Worm (Caenorhabditis elegans) whole organism, late embryonic: ENCODE results near the gene sri-57.
"Not testable (repeated sequence)": the region's sequence is repeated elsewhere in the genome, so short reads cannot be mapped to it uniquely, and the experiment has no call there.

ENCODE experiments used
- C08G9.2 ChIP-seq: sonication (generic microtip); optimal IDR thresholded peaks from 2 replicates; lab custom pipeline; 2016; ENCODE audit warnings: mild to moderate bottlenecking, missing genetic modification characterization, moderate library complexity, missing compliant biosample characterization
- K02D7.2 ChIP-seq: sonication (generic microtip); optimal IDR thresholded peaks from 2 replicates; lab custom pipeline; 2017; ENCODE audit warnings: mild to moderate bottlenecking, missing genetic modification characterization, missing compliant biosample characterization
- K09A11.1 ChIP-seq: sonication (generic microtip); optimal IDR thresholded peaks from 2 replicates; lab custom pipeline; 2017; ENCODE audit warnings: antibody characterized with exemption, mild to moderate bottlenecking, missing genetic modification characterization, missing compliant biosample characterization; ENCODE audit not compliant: insufficient read depth
- T23F11.4 ChIP-seq: fragments of 200-800 bp; sonication (Bioruptor generic); optimal IDR thresholded peaks from 2 replicates; lab custom pipeline; 2018; ENCODE audit warnings: mild to moderate bottlenecking, missing genetic modification characterization, missing compliant biosample characterization
- ama-1 ChIP-seq: fragments of 150-350 bp; optimal IDR thresholded peaks from 2 replicates; lab custom pipeline; 2014
- ceh-14 ChIP-seq: sonication (generic microtip); optimal IDR thresholded peaks from 2 replicates; lab custom pipeline; 2016; ENCODE audit warnings: missing genotype, missing genetic modification characterization, missing compliant biosample characterization
- ceh-2 ChIP-seq: sonication (generic microtip); optimal IDR thresholded peaks from 2 replicates; lab custom pipeline; 2016; ENCODE audit warnings: missing genotype, missing genetic modification characterization, missing compliant biosample characterization
- ceh-24 ChIP-seq: sonication (generic microtip); optimal IDR thresholded peaks from 2 replicates; lab custom pipeline; 2016; ENCODE audit warnings: mild to moderate bottlenecking, missing genetic modification characterization, missing compliant biosample characterization
- ceh-30 ChIP-seq: fragments of 150-350 bp; optimal IDR thresholded peaks from 2 replicates; lab custom pipeline; 2014; ENCODE audit warnings: missing biosample characterization, missing genetic modification characterization
- ceh-31 ChIP-seq: sonication (generic microtip); optimal IDR thresholded peaks from 2 replicates; lab custom pipeline; 2016; ENCODE audit warnings: missing genetic modification characterization, missing compliant biosample characterization
- ceh-45 ChIP-seq: fragments of 200-800 bp; sonication (Bioruptor generic); IDR thresholded peaks from 2 replicates; pipeline ENCODE4 v1.3.6; 2022; ENCODE audit warnings: missing genetic modification reagents, missing genetic modification characterization, missing compliant biosample characterization
- dmd-4 ChIP-seq: sonication (generic microtip); optimal IDR thresholded peaks from 2 replicates; lab custom pipeline; 2016; ENCODE audit warnings: borderline replicate concordance, missing genetic modification characterization, missing compliant biosample characterization
- dve-1 ChIP-seq: sonication (generic microtip); optimal IDR thresholded peaks from 2 replicates; lab custom pipeline; 2017; ENCODE audit warnings: antibody characterized with exemption, mild to moderate bottlenecking, missing genetic modification characterization, missing compliant biosample characterization
- elt-2 ChIP-seq: sonication (generic microtip); optimal IDR thresholded peaks from 2 replicates; lab custom pipeline; 2016; ENCODE audit warnings: missing genetic modification reagents, missing genetic modification characterization, missing compliant biosample characterization
- elt-4 ChIP-seq: sonication (generic microtip); optimal IDR thresholded peaks from 2 replicates; lab custom pipeline; 2016; ENCODE audit warnings: missing genetic modification characterization, missing compliant biosample characterization
- fkh-10 ChIP-seq: fragments of 150-350 bp; optimal IDR thresholded peaks from 2 replicates; lab custom pipeline; 2014; ENCODE audit warnings: missing biosample characterization, missing genetic modification reagents, missing genetic modification characterization
- hlh-13 ChIP-seq: fragments of 200-800 bp; sonication (Bioruptor generic); optimal IDR thresholded peaks from 2 replicates; lab custom pipeline; 2018; ENCODE audit warnings: mild to moderate bottlenecking, missing genetic modification characterization, missing compliant biosample characterization
- hlh-15 ChIP-seq: sonication (generic microtip); optimal IDR thresholded peaks from 2 replicates; lab custom pipeline; 2016; ENCODE audit warnings: missing genetic modification characterization, missing compliant biosample characterization
- lin-11 ChIP-seq: fragments of 200-800 bp; sonication (Bioruptor generic); optimal IDR thresholded peaks from 2 replicates; lab custom pipeline; 2018; ENCODE audit warnings: mild to moderate bottlenecking, missing genetic modification characterization, missing compliant biosample characterization
- madf-2 ChIP-seq: sonication (generic microtip); optimal IDR thresholded peaks from 2 replicates; lab custom pipeline; 2017; ENCODE audit warnings: missing genetic modification characterization, missing compliant biosample characterization
- mec-3 ChIP-seq: sonication (generic microtip); optimal IDR thresholded peaks from 2 replicates; lab custom pipeline; 2016; ENCODE audit warnings: borderline replicate concordance, missing genetic modification characterization, missing compliant biosample characterization
- nhr-11 ChIP-seq: fragments of 150-350 bp; optimal IDR thresholded peaks from 2 replicates; lab custom pipeline; 2014; ENCODE audit warnings: missing biosample characterization, missing genetic modification characterization
- pag-3 ChIP-seq: sonication (generic microtip); optimal IDR thresholded peaks from 2 replicates; lab custom pipeline; 2016; ENCODE audit warnings: missing compliant biosample characterization, missing genetic modification characterization, borderline replicate concordance
- pha-4 ChIP-seq: fragments of 150-350 bp; optimal IDR thresholded peaks from 2 replicates; lab custom pipeline; 2018; ENCODE audit warnings: missing biosample characterization, missing genetic modification reagents, missing genetic modification characterization
- sdc-2 ChIP-seq: sonication (generic microtip); optimal IDR thresholded peaks from 2 replicates; lab custom pipeline; 2016; ENCODE audit warnings: missing genotype, missing genetic modification characterization, missing compliant biosample characterization
- sox-4 ChIP-seq: sonication (generic microtip); optimal IDR thresholded peaks from 2 replicates; lab custom pipeline; 2017; ENCODE audit warnings: mild to moderate bottlenecking, missing genetic modification characterization, inconsistent platforms, missing compliant biosample characterization
- syd-9 ChIP-seq: sonication (generic microtip); optimal IDR thresholded peaks from 2 replicates; lab custom pipeline; 2016; ENCODE audit warnings: mild to moderate bottlenecking, missing genetic modification characterization, moderate library complexity, missing compliant biosample characterization
- ttx-3 ChIP-seq: sonication (generic microtip); optimal IDR thresholded peaks from 2 replicates; lab custom pipeline; 2016; ENCODE audit warnings: missing genetic modification reagents, missing genetic modification characterization, missing compliant biosample characterization
- unc-3 ChIP-seq, 2 experiments: fragments of 200-800 bp in 1 of 2; sonication (Bioruptor generic) in 1 of 2; sonication (generic microtip) in 1 of 2; conservative IDR thresholded peaks in 1 of 2; optimal IDR thresholded peaks in 1 of 2; 2 replicates each; pipeline versions ENCODE4 v1.3.6 to Lab custom; 2016 to 2022; ENCODE audit warnings: missing compliant biosample characterization in 2 of 2, missing genetic modification characterization in 2 of 2, missing genetic modification reagents in 1 of 2
- unc-42 ChIP-seq: sonication (generic microtip); optimal IDR thresholded peaks from 2 replicates; lab custom pipeline; 2016; ENCODE audit warnings: missing genotype, missing genetic modification characterization, missing compliant biosample characterization
- ztf-16 ChIP-seq: sonication (generic microtip); optimal IDR thresholded peaks from 2 replicates; lab custom pipeline; 2017; ENCODE audit warnings: missing genetic modification characterization, missing compliant biosample characterization

Gene sri-57

ce11 chrII:2628401-2628800 lies 43.8 kb downstream of the sri-57 start:
- no peak for TF ChIP-seq mec-3 (tag; lab: Kevin White, UChicago)
- TF ChIP-seq dmd-4 (tag; lab: Kevin White, UChicago) = no peak
- no peak for TF ChIP-seq ztf-16 (tag; lab: Kevin White, UChicago)
- no peak for TF ChIP-seq pag-3 (tag; lab: Kevin White, UChicago)
- no peak for TF ChIP-seq ttx-3
- TF ChIP-seq, all 69 proteins: peak for 0

- TF ChIP-seq ama-1 (lab: Kevin White, UChicago) (no peak), ceh-24 (no peak), elt-2 (tag; lab: Kevin White, UChicago) (no peak)
These were observed 44.9 kb downstream of the sri-57 start, which contains the start of gene sri-71 for ce11 chrII:2627154-2627799. Gene sri-71, plus strand, starts transcription at chrII:2627749.

- TF ChIP-seq C08G9.2 = no peak
- TF ChIP-seq ceh-31 = no peak
- no peak for TF ChIP-seq syd-9 (tag; lab: Kevin White, UChicago)
- no peak for TF ChIP-seq K02D7.2 (tag; lab: Kevin White, UChicago)
- TF ChIP-seq, all 69 proteins: peak for 0
These were observed 47.4 kb downstream of the sri-57 start, which contains the start of gene lgc-28 for ce11 chrII:2624792-2625191. Gene lgc-28, plus strand, starts transcription at chrII:2625092.

ce11 chrII:2622936-2623452 lies 49.2 kb downstream of the sri-57 start, which contains the start of gene D2062.4:
Gene D2062.4, plus strand, starts transcription at chrII:2623402.
- TF ChIP-seq T23F11.4 (GFP tag; lab: Kevin White, UChicago); sox-4 (tag; lab: Kevin White, UChicago); C08G9.2: not testable (repeated sequence)

ce11 chrII:2622480-2622879 lies 49.7 kb downstream of the sri-57 start, which contains the start of gene D2062.5:
Gene D2062.5, plus strand, starts transcription at chrII:2622780.
- TF ChIP-seq dmd-4 (tag; lab: Kevin White, UChicago) (no peak), sdc-2 (no peak), ceh-14 (tag; lab: Kevin White, UChicago) (no peak), K09A11.1 (tag; lab: Kevin White, UChicago) (no peak), madf-2 (no peak), elt-4 (no peak), C08G9.2 (no peak), K02D7.2 (tag; lab: Kevin White, UChicago) (no peak), lin-11 (tag; lab: Kevin White, UChicago) (no peak), unc-3 (GFP tag; conservative IDR thresholded peaks at IDR 0.05; lab: Robert Waterston, UW) (no peak), unc-3 (tag; optimal IDR thresholded peaks at IDR 0.05; lab: Kevin White, UChicago) (no peak), unc-42 (no peak), hlh-15 (tag; lab: Kevin White, UChicago) (no peak), pha-4 (tag; lab: Kevin White, UChicago) (no peak), ceh-31 (no peak), ceh-2 (tag; lab: Kevin White, UChicago) (no peak), dve-1 (tag; lab: Kevin White, UChicago) (no peak), ceh-30 (tag; lab: Kevin White, UChicago) (no peak), elt-2 (tag; lab: Kevin White, UChicago) (no peak), fkh-10 (GFP tag; lab: Kevin White, UChicago) (no peak), ceh-45 (GFP tag; lab: Robert Waterston, UW) (no peak)

- TF ChIP-seq sdc-2; hlh-13; nhr-11 (tag; lab: Kevin White, UChicago): not testable (repeated sequence)
These were observed 53.1 kb downstream of the sri-57 start, which contains the start of gene msrp-6 for ce11 chrII:2619148-2619547. Gene msrp-6, plus strand, starts transcription at chrII:2619448.
